Worm (Caenorhabditis elegans): ENCODE data around the gene fbxb-5.

The fbxb-5 gene

DNA sequence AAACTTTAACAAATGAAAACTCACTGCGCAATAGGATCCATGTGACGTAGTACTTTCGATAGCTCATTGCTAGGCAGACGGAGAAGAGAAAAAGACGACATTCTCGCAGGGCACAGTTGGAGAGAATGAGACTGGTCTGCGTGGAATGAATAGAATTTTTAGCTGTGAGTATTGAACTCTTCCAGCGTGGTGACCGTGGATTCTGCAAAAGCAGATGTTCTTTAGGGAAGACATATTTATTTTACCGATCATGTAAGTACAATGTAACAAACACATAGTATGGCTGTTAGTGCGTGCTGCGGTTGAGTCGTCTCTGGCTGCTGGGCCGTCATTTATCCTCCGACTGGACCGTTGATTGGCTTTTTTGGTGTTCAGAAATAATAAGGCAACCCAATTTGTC is 30.7 kb upstream of the fbxb-5 start, which contains the start of gene F36H5.9:
Gene F36H5.9 (minus strand): TSS at position 101 of the 400 bp plus-strand sequence.
- TF ChIP-seq ref-1 (GFP tag; conservative IDR thresholded peaks at IDR 0.05) (no peak), T22C8.4 (GFP tag; IDR thresholded peaks at IDR 0.05) (no peak), ztf-29 (GFP tag; IDR thresholded peaks at IDR 0.05) (no peak), klf-2 (GFP tag; conservative IDR thresholded peaks at IDR 0.05) (no peak), cog-1 (tag; optimal IDR thresholded peaks at IDR 0.05) (no peak), med-1 (GFP tag; optimal IDR thresholded peaks at IDR 0.05; ENCODE audit: insufficient read depth) (no peak), ztf-23 (GFP tag; IDR thresholded peaks at IDR 0.05) (no peak)

DNA sequence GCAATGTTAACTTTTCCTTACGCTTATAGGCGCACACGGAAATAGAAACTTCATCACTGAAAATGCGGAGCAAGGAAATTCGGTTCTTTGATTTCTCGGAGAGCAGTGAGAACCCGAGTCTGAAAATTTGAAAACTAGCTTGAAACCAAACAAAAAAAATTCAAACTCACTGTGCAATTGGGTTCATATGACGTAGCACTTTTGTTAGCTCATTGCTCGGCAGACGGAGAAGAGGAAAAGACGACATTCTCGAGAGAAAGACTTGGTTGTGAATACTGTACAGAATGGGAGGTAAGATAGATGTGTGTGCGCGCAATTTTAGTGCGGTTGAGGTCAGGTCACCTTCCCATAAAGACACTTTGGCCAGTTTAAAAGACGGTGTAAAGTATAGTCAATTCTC is 28.1 kb upstream of the fbxb-5 start, which contains the start of the genes F36H5.13 and F36H5.8:
Gene F36H5.13 (minus strand): TSS at position 101 of the 400 bp plus-strand sequence.
Gene F36H5.8 (minus strand): TSS at position 274 of the 400 bp plus-strand sequence.
- no peak for TF ChIP-seq ztf-29 (GFP tag; IDR thresholded peaks at IDR 0.05)
- TF ChIP-seq tab-1 (GFP tag; IDR thresholded peaks at IDR 0.05): no peak
- TF ChIP-seq klf-2 (GFP tag; conservative IDR thresholded peaks at IDR 0.05): no peak

DNA sequence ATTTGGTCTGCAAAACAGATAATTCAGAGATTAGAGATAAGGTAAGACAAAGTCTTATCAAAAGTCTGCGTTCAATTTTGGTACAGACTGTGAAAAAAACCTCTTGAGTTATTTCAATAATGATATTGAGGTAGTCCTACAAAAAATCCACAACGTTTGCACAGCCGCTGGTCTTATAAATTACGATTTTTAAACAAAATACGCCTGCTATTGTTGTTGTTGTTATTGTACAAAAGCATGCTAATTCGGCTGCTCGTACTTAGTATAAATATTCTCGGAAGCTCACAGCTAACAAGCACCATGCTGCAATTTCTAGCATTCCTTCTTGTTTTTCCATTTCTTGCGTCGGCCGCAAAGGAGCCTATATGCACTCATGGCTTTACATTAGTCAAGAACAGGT is 21.9 kb upstream of the fbxb-5 start, which contains the start of gene clec-19:
Gene clec-19 (plus strand): TSS at position 301 of the 400 bp plus-strand sequence.
- TF ChIP-seq med-1 (GFP tag; optimal IDR thresholded peaks at IDR 0.05; ENCODE audit: insufficient read depth) (no peak), klf-2 (GFP tag; conservative IDR thresholded peaks at IDR 0.05) (no peak), flt-1 (GFP tag; IDR thresholded peaks at IDR 0.05) (no peak), ref-1 (GFP tag; conservative IDR thresholded peaks at IDR 0.05) (no peak), tab-1 (GFP tag; IDR thresholded peaks at IDR 0.05) (no peak), ztf-23 (GFP tag; IDR thresholded peaks at IDR 0.05) (no peak), T22C8.4 (GFP tag; IDR thresholded peaks at IDR 0.05) (no peak), ztf-29 (GFP tag; IDR thresholded peaks at IDR 0.05) (no peak), cog-1 (tag; optimal IDR thresholded peaks at IDR 0.05) (no peak)

DNA sequence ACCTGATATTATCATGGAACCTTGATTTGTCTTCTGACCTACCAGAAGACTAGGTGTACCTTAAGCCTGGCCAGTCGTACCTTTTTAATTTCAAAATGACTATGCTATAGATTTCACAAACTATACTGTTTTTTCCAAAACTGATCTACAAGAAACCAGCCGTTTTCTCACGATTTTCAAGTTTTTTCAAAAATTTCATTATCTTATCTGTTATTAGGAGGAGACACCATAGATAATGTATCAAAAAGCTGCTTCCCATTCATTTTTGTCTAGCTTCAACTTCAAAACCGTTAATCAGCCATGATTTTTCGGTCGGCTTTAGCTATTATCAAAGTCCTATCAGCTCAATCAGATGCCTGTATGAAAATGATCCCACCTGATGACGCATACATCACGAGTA is 20.2 kb upstream of the fbxb-5 start, which contains the start of gene F36H5.12:
Gene F36H5.12 (plus strand): TSS at position 301 of the 400 bp plus-strand sequence.
- TF ChIP-seq T22C8.4 (GFP tag; IDR thresholded peaks at IDR 0.05): no peak
- no peak for TF ChIP-seq flt-1 (GFP tag; IDR thresholded peaks at IDR 0.05)
- no peak for TF ChIP-seq ztf-23 (GFP tag; IDR thresholded peaks at IDR 0.05)
- no peak for TF ChIP-seq tab-1 (GFP tag; IDR thresholded peaks at IDR 0.05)
- TF ChIP-seq ref-1 (GFP tag; conservative IDR thresholded peaks at IDR 0.05): no peak
- TF ChIP-seq cog-1 (tag; optimal IDR thresholded peaks at IDR 0.05): no peak
- TF ChIP-seq ztf-29 (GFP tag; IDR thresholded peaks at IDR 0.05): no peak
- no peak for TF ChIP-seq med-1 (GFP tag; optimal IDR thresholded peaks at IDR 0.05; ENCODE audit: insufficient read depth)
- no peak for TF ChIP-seq klf-2 (GFP tag; conservative IDR thresholded peaks at IDR 0.05)

DNA sequence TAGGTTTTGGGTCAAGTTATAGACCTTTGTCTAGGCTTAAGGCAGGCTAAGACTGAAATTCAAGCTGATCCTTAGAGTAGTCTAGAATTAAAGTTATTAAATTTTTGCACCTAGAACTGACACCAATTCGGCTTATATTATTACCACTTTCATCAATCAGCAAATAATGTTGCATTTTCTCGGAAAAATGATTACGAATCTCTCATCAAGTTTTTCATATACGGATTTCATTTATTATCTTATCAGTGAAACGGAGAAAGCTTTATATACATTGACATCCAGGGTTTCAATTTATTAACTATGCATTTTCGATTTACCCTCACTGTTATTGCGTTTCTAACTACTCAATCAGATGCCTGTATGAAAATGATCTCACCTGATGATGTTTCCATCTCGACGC is 19.0 kb upstream of the fbxb-5 start, which contains the start of gene K07G6.1:
Gene K07G6.1 (plus strand): TSS at position 301 of the 400 bp plus-strand sequence.
- TF ChIP-seq ztf-23 (GFP tag; IDR thresholded peaks at IDR 0.05): no peak
- TF ChIP-seq klf-2 (GFP tag; conservative IDR thresholded peaks at IDR 0.05): no peak
- TF ChIP-seq tab-1 (GFP tag; IDR thresholded peaks at IDR 0.05): no peak
- TF ChIP-seq flt-1 (GFP tag; IDR thresholded peaks at IDR 0.05): no peak
- TF ChIP-seq ztf-29 (GFP tag; IDR thresholded peaks at IDR 0.05): no peak
- TF ChIP-seq cog-1 (tag; optimal IDR thresholded peaks at IDR 0.05): no peak
- TF ChIP-seq ref-1 (GFP tag; conservative IDR thresholded peaks at IDR 0.05): no peak
- TF ChIP-seq T22C8.4 (GFP tag; IDR thresholded peaks at IDR 0.05): no peak
- no peak for TF ChIP-seq med-1 (GFP tag; optimal IDR thresholded peaks at IDR 0.05; ENCODE audit: insufficient read depth)

DNA sequence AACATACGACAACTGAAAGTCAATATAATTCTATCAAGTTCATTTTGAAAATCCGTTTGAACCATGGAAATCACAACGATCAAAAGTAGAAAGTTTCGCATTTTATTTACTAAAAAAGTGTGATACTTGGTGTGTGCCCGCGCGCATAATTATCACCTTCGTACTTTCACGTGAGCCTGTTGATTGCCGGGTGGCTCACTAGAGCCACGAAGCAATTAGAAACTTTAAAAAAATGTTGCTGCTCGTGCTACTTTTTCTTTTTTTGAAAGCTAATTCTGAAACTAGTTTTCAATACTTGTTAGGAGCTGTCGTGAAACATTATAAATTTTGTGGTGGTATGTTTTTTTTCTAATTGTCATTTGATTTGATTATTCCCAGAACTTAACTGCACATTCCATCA is 16.6 kb upstream of the fbxb-5 start, which contains the start of the genes irld-9 and irld-33:
Gene irld-9 (minus strand): TSS at position 101 of the 400 bp plus-strand sequence.
Gene irld-33 (plus strand): TSS at position 209 of the 400 bp plus-strand sequence.
- TF ChIP-seq T22C8.4 (GFP tag; IDR thresholded peaks at IDR 0.05) (no peak), ztf-29 (GFP tag; IDR thresholded peaks at IDR 0.05) (no peak), med-1 (GFP tag; optimal IDR thresholded peaks at IDR 0.05; ENCODE audit: insufficient read depth) (no peak), cog-1 (tag; optimal IDR thresholded peaks at IDR 0.05) (no peak), ztf-23 (GFP tag; IDR thresholded peaks at IDR 0.05) (no peak), klf-2 (GFP tag; conservative IDR thresholded peaks at IDR 0.05) (no peak), ref-1 (GFP tag; conservative IDR thresholded peaks at IDR 0.05) (no peak), tab-1 (GFP tag; IDR thresholded peaks at IDR 0.05) (no peak), flt-1 (GFP tag; IDR thresholded peaks at IDR 0.05) (no peak)

DNA sequence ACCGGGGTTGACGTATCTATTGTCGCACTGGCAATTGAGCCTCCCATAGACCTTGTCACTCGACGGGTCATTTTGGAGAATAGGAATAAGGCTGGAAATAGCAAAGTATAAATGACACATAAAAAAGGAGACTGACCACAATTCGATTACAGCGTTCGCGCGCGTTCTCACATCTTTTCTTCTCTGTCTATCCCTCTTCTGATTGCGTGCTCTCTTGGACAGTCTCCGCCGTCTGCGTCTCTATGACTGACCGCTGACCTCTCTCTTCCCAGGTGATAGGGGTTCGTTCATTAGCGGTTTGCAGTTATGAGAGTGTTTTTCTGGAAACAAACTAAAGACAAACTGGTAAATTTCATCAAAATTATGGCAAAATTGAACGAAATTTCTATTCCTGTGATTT is 14.1 kb upstream of the fbxb-5 start, which contains the start of gene ceh-83:
Gene ceh-83 (minus strand): TSS at position 181 of the 400 bp plus-strand sequence.
- TF ChIP-seq flt-1 (GFP tag; IDR thresholded peaks at IDR 0.05) (no peak), ztf-23 (GFP tag; IDR thresholded peaks at IDR 0.05) (no peak), med-1 (GFP tag; optimal IDR thresholded peaks at IDR 0.05; ENCODE audit: insufficient read depth) (no peak)

DNA sequence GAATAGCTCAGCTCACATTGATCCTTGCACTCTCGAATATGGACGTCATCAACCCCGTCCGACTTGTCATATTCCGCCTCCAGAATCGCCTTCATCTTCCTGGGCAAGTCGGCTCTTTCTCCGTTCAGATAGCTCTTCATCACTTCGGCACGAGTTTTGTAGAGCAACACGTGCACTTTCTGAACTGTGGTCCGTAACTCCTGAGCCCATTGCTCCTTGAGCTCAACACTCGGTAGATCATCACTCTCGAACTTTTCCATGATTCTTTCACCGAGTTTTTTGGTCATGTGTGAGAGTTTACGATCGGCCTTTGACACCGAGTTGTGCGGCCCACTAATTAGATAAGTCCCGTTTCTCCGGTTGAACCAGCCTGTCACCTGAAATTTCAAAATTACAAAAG is 12.9 kb upstream of the fbxb-5 start:
- TF ChIP-seq ref-1 (GFP tag; conservative IDR thresholded peaks at IDR 0.05) (no peak), tab-1 (GFP tag; IDR thresholded peaks at IDR 0.05) (no peak), cog-1 (tag; optimal IDR thresholded peaks at IDR 0.05) (no peak), med-1 (GFP tag; optimal IDR thresholded peaks at IDR 0.05; ENCODE audit: insufficient read depth) (no peak), klf-2 (GFP tag; conservative IDR thresholded peaks at IDR 0.05) (no peak), T22C8.4 (GFP tag; IDR thresholded peaks at IDR 0.05) (no peak), ztf-23 (GFP tag; IDR thresholded peaks at IDR 0.05) (no peak), ztf-29 (GFP tag; IDR thresholded peaks at IDR 0.05) (no peak), flt-1 (GFP tag; IDR thresholded peaks at IDR 0.05) (no peak)

DNA sequence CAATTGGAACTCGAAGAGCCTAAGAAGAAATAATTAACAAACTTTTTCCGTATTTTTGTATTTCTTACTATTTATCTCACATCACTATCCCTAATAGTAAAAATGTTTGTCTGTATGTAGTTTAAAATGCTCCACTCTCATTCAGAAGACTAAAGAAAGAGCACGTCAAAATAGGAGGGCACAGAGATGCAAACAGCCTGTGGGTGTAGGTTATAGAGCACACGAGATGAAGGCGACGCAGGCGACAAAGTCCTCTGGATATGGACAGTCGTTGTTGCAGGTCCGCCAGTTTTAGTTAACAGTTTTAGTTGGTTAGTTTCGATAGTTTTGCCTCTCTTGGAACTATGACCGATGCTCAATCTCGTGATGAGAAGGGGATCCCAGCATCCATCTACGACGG is 9.6 kb upstream of the fbxb-5 start, which contains the start of gene ceh-82:
Gene ceh-82 (plus strand): TSS at position 301 of the 400 bp plus-strand sequence.
- TF ChIP-seq klf-2 (GFP tag; conservative IDR thresholded peaks at IDR 0.05) (no peak), ztf-29 (GFP tag; IDR thresholded peaks at IDR 0.05) (no peak)

DNA sequence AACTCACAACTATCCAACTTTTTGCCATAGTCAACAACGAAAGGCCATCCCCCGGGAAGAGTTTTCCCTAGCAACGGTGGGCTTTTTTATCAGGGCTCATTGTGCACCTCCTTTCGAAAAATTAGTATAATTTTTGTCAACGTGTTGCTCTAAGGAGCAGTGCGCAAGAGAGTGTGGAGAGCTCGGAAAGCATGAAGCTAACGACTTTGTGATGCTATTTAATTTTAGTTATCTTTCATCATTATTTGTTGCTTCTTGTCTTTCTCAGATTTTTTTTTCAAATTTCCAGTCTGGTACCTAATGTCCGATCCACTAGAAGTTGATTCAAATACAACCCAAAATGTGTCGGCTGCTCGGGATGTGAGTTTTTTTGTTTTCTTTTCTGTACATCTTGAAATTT is 7.8 kb upstream of the fbxb-5 start, which contains the start of gene ceh-81:
Gene ceh-81 (plus strand): TSS at position 301 of the 400 bp plus-strand sequence.
- TF ChIP-seq ref-1 (GFP tag; conservative IDR thresholded peaks at IDR 0.05) (no peak), T22C8.4 (GFP tag; IDR thresholded peaks at IDR 0.05) (no peak), flt-1 (GFP tag; IDR thresholded peaks at IDR 0.05) (no peak), cog-1 (tag; optimal IDR thresholded peaks at IDR 0.05) (no peak), ztf-29 (GFP tag; IDR thresholded peaks at IDR 0.05) (no peak)
